Fruit fly (Drosophila melanogaster) whole organism: ENCODE measurements around the gene CG7564.

Experiments
- Dll ChIP-seq: fragments of >200 bp; optimal IDR thresholded peaks from 2 replicates; lab custom pipeline; 2017
- EcR ChIP-seq, 2 experiments: fragments of >200 bp; optimal IDR thresholded peaks; 2 replicates each; lab custom pipeline; 2017; ENCODE audit warnings: missing biosample characterization in 2 of 2, missing genetic modification characterization in 2 of 2, missing genetic modification reagents in 2 of 2
- pan ChIP-seq: fragments of >200 bp; optimal IDR thresholded peaks from 2 replicates; lab custom pipeline; 2017
- psq ChIP-seq: fragments of >200 bp; optimal IDR thresholded peaks from 2 replicates; lab custom pipeline; 2017
- usp ChIP-seq: fragments of >200 bp; optimal IDR thresholded peaks from 2 replicates; lab custom pipeline; 2017; ENCODE audit warnings: missing biosample characterization, missing genetic modification characterization, mixed read lengths

dm6 chr3L:17465804-17466203, 48.3 kb upstream of the CG7564 start, which contains the start of gene QIL1:
- no peak for TF ChIP-seq usp (GFP tag; lab: Kevin White, UChicago)
- no peak for TF ChIP-seq psq (lab: Kevin White, UChicago)
- TF ChIP-seq EcR (GFP tag; optimal IDR thresholded peaks at IDR 0.05; lab: Kevin White, UChicago) = no peak
- no peak for TF ChIP-seq pan (lab: Kevin White, UChicago)
- TF ChIP-seq Dll (lab: Kevin White, UChicago) = no peak
